Worm (Caenorhabditis elegans) whole organism, L4 larva: ENCODE data around the gene cutl-5.

Source experiments
- F26F4.8 ChIP-seq: fragments of 200-800 bp; sonication (Bioruptor generic); conservative IDR thresholded peaks from 2 replicates; pipeline ENCODE4 v1.3.6; 2022; ENCODE audit warnings: missing genetic modification characterization, missing compliant biosample characterization
- F49E8.2 ChIP-seq: sonication (generic microtip); optimal IDR thresholded peaks from 2 replicates; lab custom pipeline; 2016; ENCODE audit warnings: missing compliant biosample characterization, mild to moderate bottlenecking, missing genetic modification characterization, borderline replicate concordance
- R02D3.7 ChIP-seq: fragments of 150-350 bp; sonication (generic microtip); optimal IDR thresholded peaks from 3 replicates; lab custom pipeline; 2014; ENCODE audit warnings: missing biosample characterization, missing genetic modification characterization
- T20F7.1 ChIP-seq: fragments of 200-800 bp; sonication (Bioruptor generic); optimal IDR thresholded peaks from 2 replicates; lab custom pipeline; 2018; ENCODE audit warnings: mild to moderate bottlenecking, missing genetic modification characterization, missing compliant biosample characterization
- T26A8.4 ChIP-seq: fragments of 200-800 bp; sonication (Bioruptor generic); IDR thresholded peaks from 2 replicates; pipeline ENCODE4 v1.3.6; 2022; ENCODE audit warnings: missing genetic modification characterization, missing compliant biosample characterization
- Y48G9A.11 ChIP-seq: fragments of 200-800 bp; sonication (Bioruptor generic); IDR thresholded peaks from 2 replicates; pipeline ENCODE4 v1.3.6; 2022; ENCODE audit warnings: missing genetic modification reagents, missing genetic modification characterization, missing compliant biosample characterization
- Y5F2A.4 ChIP-seq: fragments of 200-800 bp; sonication (Bioruptor generic); optimal IDR thresholded peaks from 2 replicates; lab custom pipeline; 2018; ENCODE audit warnings: mild to moderate bottlenecking, missing genetic modification characterization, missing compliant biosample characterization
- ZK546.5 ChIP-seq, 2 experiments: sonication (generic microtip); optimal IDR thresholded peaks; 2 replicates each; lab custom pipeline; 2017; ENCODE audit warnings: missing biosample characterization in 2 of 2, missing genetic modification characterization in 2 of 2
- attf-4 ChIP-seq: sonication (generic microtip); optimal IDR thresholded peaks from 3 replicates; lab custom pipeline; 2017; ENCODE audit warnings: missing biosample characterization, missing genetic modification characterization
- ceh-20 ChIP-seq: fragments of 200-800 bp; sonication (Bioruptor generic); IDR thresholded peaks from 2 replicates; pipeline ENCODE4 v1.3.6; 2022; ENCODE audit warnings: missing genetic modification reagents, missing genetic modification characterization, missing compliant biosample characterization
- ceh-44 ChIP-seq: fragments of 200-800 bp; sonication (Bioruptor generic); IDR thresholded peaks from 2 replicates; pipeline ENCODE4 v1.3.6; 2022; ENCODE audit warnings: missing genetic modification reagents, missing genetic modification characterization, missing compliant biosample characterization
- ceh-62 ChIP-seq: sonication (generic microtip); optimal IDR thresholded peaks from 2 replicates; lab custom pipeline; 2017; ENCODE audit warnings: missing biosample characterization, missing genetic modification characterization
- cey-2 ChIP-seq: sonication (generic microtip); optimal IDR thresholded peaks from 3 replicates; lab custom pipeline; 2017; ENCODE audit warnings: missing genetic modification characterization, mild to moderate bottlenecking, missing compliant biosample characterization, antibody characterized with exemption, borderline replicate concordance; ENCODE audit not compliant: insufficient read depth
- daf-16 ChIP-seq, 3 experiments: sonication (generic microtip); optimal IDR thresholded peaks; 2 replicates each; lab custom pipeline; 2016 to 2017; ENCODE audit warnings: missing genetic modification characterization in 3 of 3, missing genetic modification reagents in 3 of 3, mild to moderate bottlenecking in 2 of 3, missing compliant biosample characterization in 2 of 3, missing biosample characterization in 1 of 3, moderate library complexity in 1 of 3
- daf-19 ChIP-seq: fragments of 200-800 bp; sonication (Bioruptor generic); conservative IDR thresholded peaks from 2 replicates; pipeline ENCODE4 v1.3.6; 2022; ENCODE audit warnings: missing genetic modification characterization, missing compliant biosample characterization
- dmd-9 ChIP-seq: fragments of 200-800 bp; sonication (Bioruptor generic); IDR thresholded peaks from 2 replicates; pipeline ENCODE4 v1.3.6; 2022; ENCODE audit warnings: missing genetic modification reagents, missing genetic modification characterization, missing compliant biosample characterization
- dpl-1 ChIP-seq: fragments of 150-350 bp; optimal IDR thresholded peaks from 2 replicates; lab custom pipeline; 2014; ENCODE audit warnings: missing biosample characterization, missing genetic modification reagents, missing genetic modification characterization
- dve-1 ChIP-seq: sonication (generic microtip); optimal IDR thresholded peaks from 2 replicates; lab custom pipeline; 2017; ENCODE audit warnings: antibody characterized with exemption, mild to moderate bottlenecking, missing genetic modification characterization, missing compliant biosample characterization; ENCODE audit not compliant: insufficient read depth
- egl-27 ChIP-seq: sonication (generic microtip); optimal IDR thresholded peaks from 3 replicates; lab custom pipeline; 2017; ENCODE audit warnings: missing biosample characterization, missing genetic modification reagents, missing genetic modification characterization
- fkh-10 ChIP-seq: fragments of 150-350 bp; optimal IDR thresholded peaks from 2 replicates; lab custom pipeline; 2014; ENCODE audit warnings: missing biosample characterization, missing genetic modification reagents, missing genetic modification characterization
- hmg-1.1 ChIP-seq: fragments of 200-800 bp; sonication (Bioruptor generic); IDR thresholded peaks from 2 replicates; pipeline ENCODE4 v1.3.6; 2022; ENCODE audit warnings: missing genetic modification reagents, missing genetic modification characterization, missing compliant biosample characterization
- lin-1 ChIP-seq: fragments of 200-800 bp; sonication (Bioruptor generic); IDR thresholded peaks from 2 replicates; pipeline ENCODE4 v1.3.6; 2022; ENCODE audit warnings: missing genetic modification reagents, missing genetic modification characterization, missing compliant biosample characterization
- lin-13 ChIP-seq: fragments of 150-350 bp; optimal IDR thresholded peaks from 2 replicates; lab custom pipeline; 2014; ENCODE audit warnings: missing biosample characterization, missing genetic modification reagents, missing genetic modification characterization
- lin-15B ChIP-seq: fragments of 150-350 bp; sonication (generic microtip); optimal IDR thresholded peaks from 3 replicates; lab custom pipeline; 2014; ENCODE audit warnings: missing biosample characterization, missing genetic modification characterization
- lin-29 ChIP-seq: fragments of 200-800 bp; sonication (Bioruptor generic); IDR thresholded peaks from 2 replicates; pipeline ENCODE4 v1.3.6; 2022; ENCODE audit warnings: missing genetic modification reagents, missing genetic modification characterization, missing compliant biosample characterization
- lin-39 ChIP-seq: fragments of 150-350 bp; optimal IDR thresholded peaks from 2 replicates; lab custom pipeline; 2014; ENCODE audit warnings: missing biosample characterization, missing genetic modification reagents, missing genetic modification characterization
- lir-3 ChIP-seq: sonication (generic microtip); optimal IDR thresholded peaks from 2 replicates; lab custom pipeline; 2016; ENCODE audit warnings: mild to moderate bottlenecking, missing genetic modification characterization, missing compliant biosample characterization
- lsy-2 ChIP-seq, 2 experiments: fragments of 150-350 bp in 1 of 2; sonication (generic microtip) in 1 of 2; optimal IDR thresholded peaks; 2 replicates each; lab custom pipeline; 2014 to 2017; ENCODE audit warnings: missing biosample characterization in 2 of 2, missing genetic modification characterization in 2 of 2
- mdl-1 ChIP-seq, 2 experiments: fragments of 150-350 bp in 1 of 2; sonication (generic microtip) in 1 of 2; optimal IDR thresholded peaks; 2 replicates each; lab custom pipeline; 2014 to 2017; ENCODE audit warnings: missing biosample characterization in 2 of 2, missing genetic modification characterization in 2 of 2
- mep-1 ChIP-seq: fragments of 150-350 bp; sonication (generic microtip); optimal IDR thresholded peaks from 3 replicates; lab custom pipeline; 2014; ENCODE audit warnings: missing biosample characterization, missing genetic modification characterization
- mes-2 ChIP-seq: sonication (generic microtip); optimal IDR thresholded peaks from 2 replicates; lab custom pipeline; 2016; ENCODE audit warnings: missing genotype, mild to moderate bottlenecking, missing genetic modification characterization, missing compliant biosample characterization; ENCODE audit not compliant: poor library complexity, severe bottlenecking
- mxl-2 ChIP-seq: fragments of 200-800 bp; sonication (Bioruptor generic); conservative IDR thresholded peaks from 2 replicates; pipeline ENCODE4 v1.3.6; 2022; ENCODE audit warnings: missing genetic modification reagents, missing genetic modification characterization, missing compliant biosample characterization
- nhr-11 ChIP-seq: fragments of 150-350 bp; optimal IDR thresholded peaks from 2 replicates; lab custom pipeline; 2014; ENCODE audit warnings: missing biosample characterization, missing genetic modification characterization
- nhr-111 ChIP-seq: fragments of 200-800 bp; sonication (Bioruptor generic); optimal IDR thresholded peaks from 2 replicates; lab custom pipeline; 2018; ENCODE audit warnings: mild to moderate bottlenecking, missing genetic modification characterization, missing compliant biosample characterization
- nhr-237 ChIP-seq: sonication (generic microtip); optimal IDR thresholded peaks from 2 replicates; lab custom pipeline; 2017; ENCODE audit warnings: missing biosample characterization, missing genetic modification characterization
- nhr-28 ChIP-seq: fragments of 150-350 bp; optimal IDR thresholded peaks from 2 replicates; lab custom pipeline; 2014; ENCODE audit warnings: missing biosample characterization, missing genetic modification characterization
- nhr-76 ChIP-seq: fragments of 150-350 bp; optimal IDR thresholded peaks from 2 replicates; lab custom pipeline; 2014; ENCODE audit warnings: missing biosample characterization, missing genetic modification characterization
- nhr-77 ChIP-seq: fragments of 150-350 bp; optimal IDR thresholded peaks from 2 replicates; lab custom pipeline; 2014; ENCODE audit warnings: missing biosample characterization, missing genetic modification characterization
- php-3 ChIP-seq: fragments of 200-800 bp; sonication (Bioruptor generic); IDR thresholded peaks from 2 replicates; pipeline ENCODE4 v1.3.6; 2022; ENCODE audit warnings: missing genetic modification reagents, missing genetic modification characterization, missing compliant biosample characterization
- pqm-1 ChIP-seq: sonication (generic microtip); optimal IDR thresholded peaks from 2 replicates; lab custom pipeline; 2017; ENCODE audit warnings: missing biosample characterization, missing genetic modification characterization
- rbr-2 ChIP-seq: sonication (generic microtip); optimal IDR thresholded peaks from 2 replicates; lab custom pipeline; 2016; ENCODE audit warnings: missing genotype, missing genetic modification characterization, missing compliant biosample characterization
- sdz-12 ChIP-seq: fragments of 200-800 bp; sonication (Bioruptor generic); optimal IDR thresholded peaks from 2 replicates; lab custom pipeline; 2018; ENCODE audit warnings: mild to moderate bottlenecking, missing genetic modification characterization, missing compliant biosample characterization
- skn-1 ChIP-seq: fragments of 150-350 bp; optimal IDR thresholded peaks from 2 replicates; lab custom pipeline; 2014; ENCODE audit warnings: missing biosample characterization, missing genetic modification characterization
- snpc-1.2 ChIP-seq: fragments of 200-800 bp; sonication (Bioruptor generic); IDR thresholded peaks from 2 replicates; pipeline ENCODE4 v1.3.6; 2022; ENCODE audit warnings: missing genetic modification reagents, missing genetic modification characterization, missing compliant biosample characterization
- snpc-4 ChIP-seq: fragments of 150-350 bp; optimal IDR thresholded peaks from 2 replicates; lab custom pipeline; 2014; ENCODE audit warnings: missing biosample characterization, missing genetic modification characterization
- spr-1 ChIP-seq: sonication (generic microtip); optimal IDR thresholded peaks from 2 replicates; lab custom pipeline; 2016; ENCODE audit warnings: mild to moderate bottlenecking, missing genetic modification characterization, missing compliant biosample characterization
- tag-97 ChIP-seq: fragments of 200-800 bp; sonication (Bioruptor generic); IDR thresholded peaks from 2 replicates; pipeline ENCODE4 v1.3.6; 2022; ENCODE audit warnings: missing genetic modification characterization, missing compliant biosample characterization
- tra-1 ChIP-seq: fragments of 200-800 bp; sonication (Bioruptor generic); IDR thresholded peaks from 2 replicates; pipeline ENCODE4 v1.3.6; 2022; ENCODE audit warnings: missing genetic modification reagents, missing genetic modification characterization, missing compliant biosample characterization
- zfp-3 ChIP-seq: fragments of 200-800 bp; sonication (Bioruptor generic); conservative IDR thresholded peaks from 2 replicates; pipeline ENCODE4 v1.3.6; 2022; ENCODE audit warnings: missing genetic modification reagents, missing genetic modification characterization, missing compliant biosample characterization
- zip-11 ChIP-seq: fragments of 200-800 bp; sonication (Bioruptor generic); IDR thresholded peaks from 2 replicates; pipeline ENCODE4 v1.3.6; 2022; ENCODE audit warnings: missing genetic modification characterization, missing compliant biosample characterization

The cutl-5 gene

DNA sequence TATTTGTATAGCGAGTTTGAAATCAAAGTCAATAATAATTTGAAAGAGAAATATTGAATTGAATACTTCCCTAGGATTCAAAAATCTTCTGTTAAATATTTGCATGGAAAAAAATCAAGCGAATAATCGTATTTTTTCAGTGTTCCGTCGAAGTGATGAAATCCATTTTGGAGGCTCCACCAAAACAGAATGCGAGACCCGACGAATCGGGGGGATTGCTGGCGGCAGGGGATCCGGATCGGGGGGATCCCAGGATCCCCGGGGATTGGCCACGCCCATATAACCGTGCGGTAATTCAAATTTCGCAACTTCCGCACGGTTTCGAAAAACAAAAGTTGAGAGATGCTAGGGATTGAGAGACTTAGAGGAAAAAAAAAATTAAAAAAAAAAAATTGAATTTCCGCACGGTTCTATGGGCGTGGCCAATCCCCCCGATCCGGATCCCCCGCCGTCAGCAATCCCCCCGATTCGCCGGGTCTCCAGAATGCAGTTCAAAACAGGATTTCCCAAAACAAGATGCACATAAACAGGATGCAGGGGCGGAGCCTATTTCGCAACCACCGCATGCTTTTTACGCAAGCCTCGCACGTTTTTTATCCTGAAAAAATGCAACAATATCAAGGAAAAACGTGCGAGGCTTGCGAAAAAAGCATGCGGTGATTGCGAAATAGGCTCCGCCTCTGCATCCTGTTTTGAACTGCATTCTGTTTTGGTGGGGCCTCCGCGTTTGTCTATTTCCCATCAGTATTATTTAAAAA is 7.1 kb upstream of the cutl-5 start, which contains the start of gene F10E7.11 (continued):
- TF ChIP-seq lin-1 (no peak), spr-1 (tag; lab: Kevin White, UChicago) (no peak), nhr-111 (GFP tag; lab: Kevin White, UChicago) (no peak), tra-1 (no peak), mxl-2 (GFP tag; lab: Robert Waterston, UW) (no peak), cey-2 (tag; lab: Kevin White, UChicago) (no peak), nhr-76 (tag; lab: Kevin White, UChicago) (no peak), T26A8.4 (peak; percentile 62), lin-29 (GFP tag; lab: Robert Waterston, UW) (no peak), sdz-12 (no peak), ceh-20 (GFP tag; lab: Robert Waterston, UW) (no peak), php-3 (GFP tag; lab: Robert Waterston, UW) (no peak), T20F7.1 (GFP tag; lab: Kevin White, UChicago) (no peak), snpc-1.2 (GFP tag; lab: Robert Waterston, UW) (no peak), lin-13 (GFP tag; lab: Kevin White, UChicago) (no peak), daf-16 (GFP tag; optimal IDR thresholded peaks at IDR 0.05; lab: Kevin White, UChicago) (no peak), daf-16 (tag; optimal IDR thresholded peaks at IDR 0.05; lab: Kevin White, UChicago) (no peak), fkh-10 (GFP tag; lab: Kevin White, UChicago) (no peak), lir-3 (no peak), ceh-62 (tag; lab: Kevin White, UChicago) (no peak), tag-97 (GFP tag; lab: Robert Waterston, UW) (no peak), zip-11 (GFP tag; lab: Robert Waterston, UW) (no peak), attf-4 (tag; lab: Kevin White, UChicago) (no peak), egl-27 (no peak), dpl-1 (GFP tag; lab: Kevin White, UChicago) (peak; percentile 0), Y5F2A.4 (GFP tag; lab: Kevin White, UChicago) (no peak), hmg-1.1 (GFP tag; lab: Robert Waterston, UW) (peak; percentile 76), skn-1 (tag; lab: Kevin White, UChicago) (no peak), ZK546.5 (tag; optimal IDR thresholded peaks at IDR 0.05; lab: Kevin White, UChicago) (no peak), pqm-1 (no peak), snpc-4 (tag; lab: Kevin White, UChicago) (no peak), nhr-237 (no peak), lin-15B (tag; lab: Kevin White, UChicago) (no peak), mes-2 (tag; lab: Kevin White, UChicago) (peak; percentile 80), mdl-1 (tag; optimal IDR thresholded peaks at IDR 0.05; lab: Kevin White, UChicago) (no peak), F26F4.8 (no peak), Y48G9A.11 (GFP tag; lab: Robert Waterston, UW) (0 out of 2 replicates have a peak, but pooled peaks have one; percentile 26), rbr-2 (tag; lab: Kevin White, UChicago) (no peak), F49E8.2 (tag; lab: Kevin White, UChicago) (no peak), lsy-2 (tag; optimal IDR thresholded peaks at IDR 0.05; lab: Kevin White, UChicago) (peak in 1 of 2 experiments; percentile 57), dve-1 (tag; lab: Kevin White, UChicago) (no peak), nhr-28 (tag; lab: Kevin White, UChicago) (no peak), nhr-77 (tag; lab: Kevin White, UChicago) (no peak), lin-39 (tag; lab: Kevin White, UChicago) (no peak), zfp-3 (GFP tag; lab: Robert Waterston, UW) (no peak), daf-19 (GFP tag; lab: Robert Waterston, UW) (no peak), dmd-9 (GFP tag; lab: Robert Waterston, UW) (no peak), nhr-11 (tag; lab: Kevin White, UChicago) (no peak), R02D3.7 (tag; lab: Kevin White, UChicago) (no peak), ceh-44 (GFP tag; lab: Robert Waterston, UW) (no peak), mep-1 (tag; lab: Kevin White, UChicago) (no peak)
